Worm (Caenorhabditis elegans): ENCODE data around the gene lido-13.

DNA sequence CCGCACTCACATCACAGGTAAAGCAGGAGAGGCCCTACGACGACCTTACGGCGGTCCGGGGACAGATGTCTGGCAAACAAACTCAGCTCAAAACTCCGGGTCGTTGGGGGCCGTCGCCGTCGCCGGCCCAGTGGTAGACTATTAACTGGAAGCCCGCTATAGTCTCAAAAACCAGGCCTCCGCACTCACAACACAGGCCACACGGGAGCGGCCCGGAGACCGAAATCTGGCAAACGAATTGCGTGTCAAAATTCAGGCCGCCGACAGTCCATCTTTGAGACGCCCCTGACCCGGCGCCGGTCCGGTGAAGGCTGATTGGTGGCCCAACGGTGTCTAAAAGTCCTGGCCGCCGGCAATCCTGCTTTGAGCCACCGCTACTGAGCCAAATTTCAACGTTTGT lies 8.7 kb downstream of the lido-13 start:
- TF ChIP-seq pqm-1 (tag; optimal IDR thresholded peaks at IDR 0.05), result no peak
- no peak for TF ChIP-seq lin-39 (tag; optimal IDR thresholded peaks at IDR 0.05)
- TF ChIP-seq egl-27 (tag; optimal IDR thresholded peaks at IDR 0.05), result no peak
- no peak for TF ChIP-seq nhr-76 (tag; optimal IDR thresholded peaks at IDR 0.05)
- TF ChIP-seq nhr-43 (tag; optimal IDR thresholded peaks at IDR 0.05; ENCODE audit: poor library complexity, severe bottlenecking), result no peak
- no peak for TF ChIP-seq ama-1 (optimal IDR thresholded peaks at IDR 0.05)
- no peak for TF ChIP-seq unc-39 (tag; optimal IDR thresholded peaks at IDR 0.05)
- no peak for TF ChIP-seq mdl-1 (tag; optimal IDR thresholded peaks at IDR 0.05)
- TF ChIP-seq ceh-9 (tag; optimal IDR thresholded peaks at IDR 0.05), result no peak
- no peak for TF ChIP-seq skn-1 (tag; optimal IDR thresholded peaks at IDR 0.05)

Data from whole organism, L3 larva.